Fruit fly (Drosophila melanogaster): Measurements from ENCODE around the gene CG14086.

Gene CG14086

DNA sequence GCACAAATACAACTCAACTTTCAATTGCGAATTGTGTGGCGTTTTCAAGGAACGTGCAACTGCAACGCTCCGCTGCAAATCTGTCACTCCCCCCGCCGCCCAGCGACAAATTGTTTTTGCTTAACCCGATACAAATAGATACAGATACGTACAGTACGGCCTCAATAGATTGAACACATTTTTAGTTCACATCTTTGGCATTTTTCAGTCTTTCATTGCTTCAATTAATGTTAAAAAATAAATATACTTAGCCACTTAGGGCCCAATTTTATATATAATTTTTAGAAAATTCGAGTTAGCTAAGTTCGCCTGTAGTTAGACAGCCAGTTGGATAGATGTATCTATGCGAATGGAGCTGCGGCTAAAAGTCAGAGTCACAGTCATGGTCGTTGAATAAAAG lies 50.4 kb downstream of the CG14086 start (continued):
- TF ChIP-seq ind (GFP tag; optimal IDR thresholded peaks at IDR 0.05) (peak; percentile 24), CG7556 (GFP tag; optimal IDR thresholded peaks at IDR 0.05) (no peak), CG12236 (GFP tag; optimal IDR thresholded peaks at IDR 0.05) (no peak), grau (tag; optimal IDR thresholded peaks at IDR 0.05) (peak; percentile 68), pum (GFP tag; optimal IDR thresholded peaks at IDR 0.05) (no peak), CG17912 (GFP tag; optimal IDR thresholded peaks at IDR 0.05) (no peak), CG7928 (GFP tag; optimal IDR thresholded peaks at IDR 0.05) (no peak), CG11456 (GFP tag; IDR thresholded peaks at IDR 0.05) (no peak), ap (GFP tag; IDR thresholded peaks at IDR 0.05) (no peak), ftz-f1 (GFP tag; optimal IDR thresholded peaks at IDR 0.05) (no peak), CG17361 (GFP tag; IDR thresholded peaks at IDR 0.05) (0 out of 3 replicates have a peak, but pooled peaks have one; percentile 20), Eip74EF (GFP tag; optimal IDR thresholded peaks at IDR 0.05) (no peak), NC2β (GFP tag; optimal IDR thresholded peaks at IDR 0.05) (no peak), eyg (GFP tag; optimal IDR thresholded peaks at IDR 0.05) (no peak), tll (GFP tag; optimal IDR thresholded peaks at IDR 0.05) (no peak), CG7963 (GFP tag; IDR thresholded peaks at IDR 0.05; ENCODE audit: partially characterized antibody) (no peak), pfk (GFP tag; optimal IDR thresholded peaks at IDR 0.05) (no peak), Fer3 (tag; optimal IDR thresholded peaks at IDR 0.05) (no peak), CG2129 (GFP tag; IDR thresholded peaks at IDR 0.05; ENCODE audit: partially characterized antibody) (no peak), ci (GFP tag; IDR thresholded peaks at IDR 0.05) (0 out of 3 replicates have a peak, but pooled peaks have one; percentile 51), Sry-δ (GFP tag; optimal IDR thresholded peaks at IDR 0.05) (no peak), CG18476 (GFP tag; optimal IDR thresholded peaks at IDR 0.05) (no peak), CG17359 (tag; optimal IDR thresholded peaks at IDR 0.05) (peak; percentile 13), CG8290 (GFP tag; optimal IDR thresholded peaks at IDR 0.05) (no peak), CG8290 (tag; optimal IDR thresholded peaks at IDR 0.05) (no peak), gsb-n (tag; optimal IDR thresholded peaks at IDR 0.05) (peak; percentile 6), CG32767 (GFP tag; IDR thresholded peaks at IDR 0.05) (no peak), insv (GFP tag; optimal IDR thresholded peaks at IDR 0.05) (no peak), CG12659 (GFP tag; optimal IDR thresholded peaks at IDR 0.05) (no peak), CG10654 (GFP tag; optimal IDR thresholded peaks at IDR 0.05) (no peak), phol (tag; optimal IDR thresholded peaks at IDR 0.05) (peak; percentile 16), CG14965 (GFP tag; optimal IDR thresholded peaks at IDR 0.05; ENCODE audit: borderline replicate concordance) (no peak), seq (GFP tag; IDR thresholded peaks at IDR 0.05) (no peak; the same call in 1 of the 2 replicates), Hr78 (GFP tag; optimal IDR thresholded peaks at IDR 0.05) (no peak), slp2 (GFP tag; optimal IDR thresholded peaks at IDR 0.05) (no peak), CG14441 (GFP tag; IDR thresholded peaks at IDR 0.05) (no peak), Oli (tag; optimal IDR thresholded peaks at IDR 0.05) (peak; percentile 45), CG10267 (tag; optimal IDR thresholded peaks at IDR 0.05) (no peak), row (GFP tag; IDR thresholded peaks at IDR 0.05) (no peak; the same call in 1 of the 3 replicates), Rfx (GFP tag; IDR thresholded peaks at IDR 0.05) (no peak), bowl (GFP tag; IDR thresholded peaks at IDR 0.05) (no peak), psq (GFP tag; optimal IDR thresholded peaks at IDR 0.05) (no peak), Lpt (GFP tag; optimal IDR thresholded peaks at IDR 0.05) (no peak), Hr3 (GFP tag; optimal IDR thresholded peaks at IDR 0.05) (no peak), CG13775 (GFP tag; optimal IDR thresholded peaks at IDR 0.05) (no peak), CG8924 (tag; optimal IDR thresholded peaks at IDR 0.05) (no peak), D19A (tag; optimal IDR thresholded peaks at IDR 0.05) (no peak), corto (GFP tag; optimal IDR thresholded peaks at IDR 0.05) (no peak), CG14860 (GFP tag; IDR thresholded peaks at IDR 0.05; ENCODE audit: partially characterized antibody) (no peak), Spps (tag; optimal IDR thresholded peaks at IDR 0.05) (no peak), pnt (GFP tag; optimal IDR thresholded peaks at IDR 0.05) (no peak)

All from whole organism, embryonic.